Fruit fly (Drosophila melanogaster) whole organism, embryonic: ENCODE data around the gene CG14431.

Source experiments
- Atf-2 ChIP-seq: fragments of 200-800 bp; sonication (Bioruptor generic); optimal IDR thresholded peaks from 2 replicates; lab custom pipeline; 2016; ENCODE audit warnings: missing biosample characterization, missing genetic modification characterization
- Atf3 ChIP-seq: fragments of 200-800 bp; sonication (Bioruptor generic); optimal IDR thresholded peaks from 3 replicates; lab custom pipeline; 2016; ENCODE audit warnings: missing biosample characterization, missing genetic modification characterization
- BEAF-32 ChIP-seq: fragments of 200-800 bp; sonication (Bioruptor generic); optimal IDR thresholded peaks from 3 replicates; lab custom pipeline; 2017; ENCODE audit warnings: missing biosample characterization, missing genetic modification characterization, mild to moderate bottlenecking, moderate library complexity, missing genetic modification reagents
- CG10654 ChIP-seq: fragments of 200-800 bp; sonication (Bioruptor generic); optimal IDR thresholded peaks from 2 replicates; lab custom pipeline; 2016; ENCODE audit warnings: missing biosample characterization, missing genetic modification characterization
- CG12236 ChIP-seq: fragments of 200-800 bp; sonication (Bioruptor generic); optimal IDR thresholded peaks from 2 replicates; lab custom pipeline; 2016; ENCODE audit warnings: missing biosample characterization, missing genetic modification characterization
- CG13123 ChIP-seq: fragments of 200-800 bp; sonication (Bioruptor generic); optimal IDR thresholded peaks from 2 replicates; lab custom pipeline; 2016; ENCODE audit warnings: missing biosample characterization, missing genetic modification characterization
- CG13624 ChIP-seq: fragments of 200-800 bp; sonication (Bioruptor generic); optimal IDR thresholded peaks from 2 replicates; lab custom pipeline; 2016; ENCODE audit warnings: missing biosample characterization, missing genetic modification characterization
- CG13775 ChIP-seq: fragments of 200-800 bp; sonication (Bioruptor generic); optimal IDR thresholded peaks from 3 replicates; lab custom pipeline; 2017; ENCODE audit warnings: missing biosample characterization, mild to moderate bottlenecking, missing genetic modification characterization
- CG15514 ChIP-seq: fragments of 200-800 bp; sonication (Bioruptor generic); optimal IDR thresholded peaks from 3 replicates; lab custom pipeline; 2017; ENCODE audit warnings: missing biosample characterization, missing genetic modification characterization, mild to moderate bottlenecking, moderate library complexity, missing genetic modification reagents
- CG16813 ChIP-seq: fragments of 200-800 bp; sonication (Bioruptor generic); IDR thresholded peaks from 3 replicates; pipeline ENCODE4 v1.3.6; 2022; ENCODE audit warnings: missing biosample characterization, missing genetic modification characterization; ENCODE audit not compliant: partially characterized antibody
- CG2199 ChIP-seq: fragments of 200-800 bp; sonication (Bioruptor generic); IDR thresholded peaks from 3 replicates; pipeline ENCODE4 v1.3.6; 2022; ENCODE audit warnings: missing biosample characterization, missing genetic modification characterization
- CG4328 ChIP-seq: fragments of 200-800 bp; sonication (Bioruptor generic); optimal IDR thresholded peaks from 3 replicates; lab custom pipeline; 2017; ENCODE audit warnings: missing biosample characterization, missing genetic modification reagents, missing genetic modification characterization
- CG6689 ChIP-seq: fragments of 200-800 bp; sonication (Bioruptor generic); IDR thresholded peaks from 2 replicates; pipeline ENCODE4 v1.3.6; 2022; ENCODE audit warnings: missing biosample characterization, missing genetic modification characterization
- CG7928 ChIP-seq: fragments of 200-800 bp; sonication (Bioruptor generic); optimal IDR thresholded peaks from 2 replicates; lab custom pipeline; 2017; ENCODE audit warnings: missing biosample characterization, mild to moderate bottlenecking, missing genetic modification characterization
- CG8478 ChIP-seq: fragments of >200 bp; optimal IDR thresholded peaks from 2 replicates; lab custom pipeline; 2018
- CG9437 ChIP-seq: fragments of 200-800 bp; sonication (Bioruptor generic); optimal IDR thresholded peaks from 2 replicates; lab custom pipeline; 2018; ENCODE audit warnings: missing biosample characterization, mild to moderate bottlenecking, missing genetic modification characterization
- Deaf1 ChIP-seq: fragments of 200-800 bp; optimal IDR thresholded peaks from 3 replicates; lab custom pipeline; 2019; ENCODE audit warnings: missing biosample characterization, mild to moderate bottlenecking, missing genetic modification characterization, moderate library complexity
- Hr39 ChIP-seq: fragments of >200 bp; optimal IDR thresholded peaks from 2 replicates; lab custom pipeline; 2017
- Hsf ChIP-seq: fragments of 200-800 bp; sonication (Bioruptor generic); optimal IDR thresholded peaks from 3 replicates; lab custom pipeline; 2016; ENCODE audit warnings: missing biosample characterization, missing genetic modification characterization
- Kr ChIP-seq: fragments of 200-800 bp; sonication (Bioruptor generic); optimal IDR thresholded peaks from 2 replicates; lab custom pipeline; 2017; ENCODE audit warnings: missing biosample characterization, mild to moderate bottlenecking, missing genetic modification characterization
- NC2α ChIP-seq: fragments of 200-800 bp; sonication (Bioruptor generic); optimal IDR thresholded peaks from 2 replicates; lab custom pipeline; 2016; ENCODE audit warnings: missing biosample characterization, missing genetic modification characterization
- NfI ChIP-seq: fragments of 200-800 bp; sonication (Bioruptor generic); optimal IDR thresholded peaks from 3 replicates; lab custom pipeline; 2018; ENCODE audit warnings: missing biosample characterization, mild to moderate bottlenecking, missing genetic modification characterization, moderate library complexity
- Pdp1 ChIP-seq, 2 experiments: fragments of 200-800 bp; sonication (Bioruptor generic); optimal IDR thresholded peaks; 3 replicates each; lab custom pipeline; 2016; ENCODE audit warnings: missing biosample characterization in 2 of 2, missing genetic modification characterization in 2 of 2, mild to moderate bottlenecking in 1 of 2, moderate library complexity in 1 of 2
- ara ChIP-seq: fragments of 200-800 bp; sonication (Bioruptor generic); IDR thresholded peaks from 2 replicates; pipeline ENCODE4 v1.3.6; 2022; ENCODE audit warnings: missing biosample characterization, missing genetic modification characterization
- ato ChIP-seq: fragments of 200-800 bp; sonication (Bioruptor generic); IDR thresholded peaks from 2 replicates; pipeline ENCODE4 v1.3.6; 2022; ENCODE audit warnings: missing biosample characterization, missing genetic modification characterization; ENCODE audit not compliant: partially characterized antibody
- chinmo ChIP-seq: fragments of 200-800 bp; sonication (Bioruptor generic); IDR thresholded peaks from 4 replicates; pipeline ENCODE4 v1.3.6; 2022; ENCODE audit warnings: missing biosample characterization, missing genetic modification characterization; ENCODE audit not compliant: partially characterized antibody
- ci ChIP-seq: fragments of 200-800 bp; sonication (Bioruptor generic); IDR thresholded peaks from 3 replicates; pipeline ENCODE4 v1.3.6; 2022; ENCODE audit warnings: missing biosample characterization, missing genetic modification characterization
- croc ChIP-seq: fragments of 200-800 bp; sonication (Bioruptor generic); conservative IDR thresholded peaks from 3 replicates; pipeline ENCODE4 v1.3.6; 2022; ENCODE audit warnings: missing biosample characterization, missing genetic modification characterization
- dm ChIP-seq: fragments of 200-800 bp; sonication (Bioruptor generic); optimal IDR thresholded peaks from 3 replicates; lab custom pipeline; 2016; ENCODE audit warnings: missing biosample characterization, missing genetic modification characterization
- gem ChIP-seq: fragments of 200-800 bp; sonication (Bioruptor generic); optimal IDR thresholded peaks from 2 replicates; lab custom pipeline; 2019; ENCODE audit warnings: missing biosample characterization, mild to moderate bottlenecking, missing genetic modification characterization, moderate library complexity
- grau ChIP-seq: fragments of 200-800 bp; optimal IDR thresholded peaks from 3 replicates; lab custom pipeline; 2019; ENCODE audit warnings: missing biosample characterization, mild to moderate bottlenecking, missing genetic modification characterization, moderate library complexity
- hb ChIP-seq: fragments of 200-800 bp; sonication (Bioruptor generic); IDR thresholded peaks from 3 replicates; pipeline ENCODE4 v1.3.6; 2022; ENCODE audit warnings: missing biosample characterization, missing genetic modification characterization; ENCODE audit not compliant: partially characterized antibody
- inv ChIP-seq: fragments of 200-800 bp; sonication (Bioruptor generic); IDR thresholded peaks from 2 replicates; pipeline ENCODE4 v1.3.6; 2022; ENCODE audit warnings: missing biosample characterization, missing genetic modification characterization; ENCODE audit not compliant: partially characterized antibody
- ken ChIP-seq: fragments of 200-800 bp; sonication (Bioruptor generic); IDR thresholded peaks from 3 replicates; pipeline ENCODE4 v1.3.6; 2022; ENCODE audit warnings: missing biosample characterization, missing genetic modification characterization
- mld ChIP-seq: fragments of 200-800 bp; sonication (Bioruptor generic); IDR thresholded peaks from 3 replicates; pipeline ENCODE4 v1.3.6; 2022; ENCODE audit warnings: missing biosample characterization, missing genetic modification characterization; ENCODE audit not compliant: partially characterized antibody
- pfk ChIP-seq: fragments of 200-800 bp; sonication (Bioruptor generic); optimal IDR thresholded peaks from 2 replicates; lab custom pipeline; 2018; ENCODE audit warnings: missing biosample characterization, mild to moderate bottlenecking, missing genetic modification characterization, moderate library complexity
- pho ChIP-seq: fragments of 200-800 bp; sonication (Bioruptor generic); optimal IDR thresholded peaks from 2 replicates; lab custom pipeline; 2016; ENCODE audit warnings: missing biosample characterization, missing genetic modification characterization
- repo ChIP-seq: fragments of 200-800 bp; sonication (Bioruptor generic); optimal IDR thresholded peaks from 2 replicates; lab custom pipeline; 2016; ENCODE audit warnings: missing biosample characterization, missing genetic modification characterization
- scrt ChIP-seq: fragments of 200-800 bp; sonication (Bioruptor generic); optimal IDR thresholded peaks from 2 replicates; lab custom pipeline; 2018; ENCODE audit warnings: missing biosample characterization, mild to moderate bottlenecking, missing genetic modification characterization, moderate library complexity
- sd ChIP-seq: fragments of 200-800 bp; sonication (Bioruptor generic); optimal IDR thresholded peaks from 3 replicates; lab custom pipeline; 2018; ENCODE audit warnings: missing biosample characterization, mild to moderate bottlenecking, missing genetic modification characterization, moderate library complexity
- sens ChIP-seq: fragments of 200-800 bp; sonication (Bioruptor generic); peaks from one replicate; lab custom pipeline; 2016; ENCODE audit warnings: missing biosample characterization, missing genetic modification characterization
- sna ChIP-seq: fragments of 200-800 bp; sonication (Bioruptor generic); IDR thresholded peaks from 2 replicates; pipeline ENCODE4 v1.3.6; 2022; ENCODE audit warnings: missing biosample characterization, missing genetic modification characterization; ENCODE audit not compliant: partially characterized antibody
- so ChIP-seq: fragments of 200-800 bp; sonication (Bioruptor generic); IDR thresholded peaks from 3 replicates; pipeline ENCODE4 v1.3.6; 2022; ENCODE audit warnings: missing biosample characterization, missing genetic modification characterization
- stwl ChIP-seq: fragments of 200-800 bp; sonication (Bioruptor generic); optimal IDR thresholded peaks from 3 replicates; lab custom pipeline; 2018; ENCODE audit warnings: missing biosample characterization, mild to moderate bottlenecking, missing genetic modification characterization, moderate library complexity
- tin ChIP-seq: fragments of 200-800 bp; sonication (Bioruptor generic); optimal IDR thresholded peaks from 3 replicates; lab custom pipeline; 2016; ENCODE audit warnings: missing biosample characterization, missing genetic modification characterization
- tio ChIP-seq: fragments of 200-800 bp; sonication (Bioruptor generic); optimal IDR thresholded peaks from 2 replicates; lab custom pipeline; 2017; ENCODE audit warnings: missing biosample characterization, missing genetic modification characterization, inconsistent platforms
- tll ChIP-seq, 2 experiments: fragments of 200-800 bp in 1 of 2; fragments of >200 bp in 1 of 2; sonication (Bioruptor generic) in 1 of 2; optimal IDR thresholded peaks; 2 replicates each; lab custom pipeline; 2017 to 2019; ENCODE audit warnings: missing biosample characterization in 2 of 2, missing genetic modification characterization in 2 of 2, mild to moderate bottlenecking in 1 of 2, moderate library complexity in 1 of 2
- toy ChIP-seq: fragments of 200-800 bp; sonication (Bioruptor generic); IDR thresholded peaks from 2 replicates; pipeline ENCODE4 v1.3.6; 2022; ENCODE audit warnings: missing biosample characterization, missing genetic modification characterization
- zfh1 ChIP-seq: fragments of 200-800 bp; sonication (Bioruptor generic); IDR thresholded peaks from 3 replicates; pipeline ENCODE4 v1.3.6; 2022; ENCODE audit warnings: missing biosample characterization, missing genetic modification characterization

Gene CG14431

dm6 chrX:7011063-7011743 is 103.1 kb downstream of the CG14431 start, which contains the start of the genes cm, sloth1 and sloth2 (continued):
- TF ChIP-seq toy (GFP tag; lab: Robert Waterston, UW) (peak; percentile 59; the same call in 1 of the 2 replicates), CG9437 (peak; percentile 55), CG13624 (GFP tag; lab: Kevin White, UChicago) (peak; percentile 83), mld (no peak), croc (GFP tag; lab: Robert Waterston, UW) (peak; percentile 73; the same call in 2 of the 3 replicates), CG4328 (peak; percentile 69), pho (GFP tag; lab: Kevin White, UChicago) (peak; percentile 87), CG15514 (GFP tag; lab: Kevin White, UChicago) (peak; percentile 77), tin (GFP tag; lab: Kevin White, UChicago) (peak; percentile 87), CG13775 (GFP tag; lab: Kevin White, UChicago) (peak; percentile 84), so (peak; percentile 59; the same call in 1 of the 3 replicates), Deaf1 (tag; lab: Kevin White, UChicago) (peak; percentile 47), sd (tag; lab: Kevin White, UChicago) (peak; percentile 70), scrt (GFP tag; lab: Kevin White, UChicago) (peak; percentile 57), hb (GFP tag; lab: Robert Waterston, UW) (peak; percentile 63; the same call in 1 of the 3 replicates), sna (GFP tag; lab: Robert Waterston, UW) (peak; percentile 90), Atf3 (GFP tag; lab: Kevin White, UChicago) (peak; percentile 78), Hr39 (lab: Kevin White, UChicago) (no peak), CG8478 (lab: Kevin White, UChicago) (no peak), CG6689 (GFP tag; lab: Robert Waterston, UW) (peak; percentile 83), CG12236 (GFP tag; lab: Kevin White, UChicago) (peak; percentile 71), Pdp1 (GFP tag; optimal IDR thresholded peaks at IDR 0.05; lab: Kevin White, UChicago) (peak; percentile 89 to 90), CG13123 (GFP tag; lab: Kevin White, UChicago) (peak; percentile 75), ci (GFP tag; lab: Robert Waterston, UW) (peak; percentile 85), ato (GFP tag; lab: Robert Waterston, UW) (no peak), stwl (tag; lab: Kevin White, UChicago) (peak; percentile 49), NfI (GFP tag; lab: Kevin White, UChicago) (peak; percentile 86), CG10654 (GFP tag; lab: Kevin White, UChicago) (peak; percentile 79), grau (peak; percentile 86), tll (GFP tag; optimal IDR thresholded peaks at IDR 0.05; lab: Kevin White, UChicago) (no peak), ara (GFP tag; lab: Robert Waterston, UW) (peak; percentile 76; the same call in 1 of the 2 replicates), dm (GFP tag; lab: Kevin White, UChicago) (peak; percentile 78), Kr (GFP tag; lab: Kevin White, UChicago) (no peak), pfk (peak; percentile 85), CG2199 (GFP tag; lab: Robert Waterston, UW) (peak; percentile 81), inv (GFP tag; lab: Robert Waterston, UW) (peak; percentile 76), repo (peak; percentile 75), tio (GFP tag; lab: Kevin White, UChicago) (peak; percentile 81), zfh1 (GFP tag; lab: Robert Waterston, UW) (peak; percentile 90), ken (GFP tag; lab: Robert Waterston, UW) (peak; percentile 92), CG7928 (GFP tag; lab: Kevin White, UChicago) (peak; percentile 86), CG16813 (peak; percentile 88), Hsf (GFP tag; lab: Kevin White, UChicago) (peak; percentile 92), gem (tag; lab: Kevin White, UChicago) (peak; percentile 93), NC2α (GFP tag; lab: Kevin White, UChicago) (peak; percentile 69), sens (GFP tag; lab: Kevin White, UChicago) (peak; percentile 98), BEAF-32 (peak; percentile 89), Atf-2 (peak; percentile 82), chinmo (GFP tag; lab: Robert Waterston, UW) (0 out of 4 replicates have a peak, but pooled peaks have one; percentile 42)
